Fruit fly (Drosophila melanogaster): ENCODE data around the gene abd-A.

Gene abd-A

DNA sequence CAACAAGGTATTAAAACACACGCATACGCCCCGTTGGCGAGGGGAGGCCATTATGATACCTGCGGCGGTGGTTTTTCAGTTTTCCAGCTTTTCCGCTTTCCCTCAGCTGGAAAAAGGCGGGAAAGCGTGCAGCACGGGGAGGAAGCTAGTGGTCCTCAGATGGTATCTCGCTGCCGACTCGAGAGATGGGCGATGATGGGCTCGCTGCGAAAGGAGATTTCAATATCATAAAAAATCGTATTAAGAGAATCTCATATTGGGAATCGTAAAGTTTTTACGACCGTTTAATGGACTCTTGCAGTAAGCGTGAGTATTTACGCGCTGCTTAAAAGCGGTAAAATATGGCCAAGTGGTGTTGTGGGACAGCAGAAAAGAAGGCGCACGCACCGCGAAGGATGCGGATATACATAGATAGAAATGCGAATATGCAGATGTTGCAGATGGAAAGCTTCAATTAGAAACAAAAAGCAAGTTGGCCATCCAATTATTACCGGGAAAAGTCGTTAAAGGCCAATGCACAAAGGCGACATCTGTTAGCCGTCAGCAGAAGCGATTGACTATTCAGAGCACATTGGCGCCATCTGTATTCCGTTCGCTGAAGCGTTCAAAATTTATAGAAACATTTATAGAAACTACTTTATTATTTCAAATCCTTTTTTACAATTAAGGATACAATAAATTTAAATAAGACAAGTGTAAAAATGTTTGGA lies 4.6 kb upstream of the abd-A start (continued):
- TF ChIP-seq lola (GFP tag; optimal IDR thresholded peaks at IDR 0.05) (peak in 1 of 3 experiments; percentile 6), sisA (GFP tag; IDR thresholded peaks at IDR 0.05) (peak; percentile 9; the same call in 1 of the 2 replicates), eve (GFP tag; optimal IDR thresholded peaks at IDR 0.05) (no peak), Xbp1 (GFP tag; optimal IDR thresholded peaks at IDR 0.05) (peak; percentile 56), gsb-n (tag; optimal IDR thresholded peaks at IDR 0.05) (peak; percentile 38), zen (tag; optimal IDR thresholded peaks at IDR 0.05) (peak; percentile 57), yki (optimal IDR thresholded peaks at IDR 0.05) (no peak), gce (GFP tag; IDR thresholded peaks at IDR 0.05) (peak; percentile 67; the same call in 1 of the 3 replicates), Hr51 (GFP tag; optimal IDR thresholded peaks at IDR 0.05) (peak in 1 of 2 experiments; percentile 41), gcm2 (GFP tag; optimal IDR thresholded peaks at IDR 0.05) (no peak), CG2712 (tag; optimal IDR thresholded peaks at IDR 0.05) (peak; percentile 47), peb (GFP tag; IDR thresholded peaks at IDR 0.05) (0 out of 2 replicates have a peak, but pooled peaks have one; percentile 30), ssp (GFP tag; IDR thresholded peaks at IDR 0.05) (0 out of 2 replicates have a peak, but pooled peaks have one; percentile 12), hb (GFP tag; IDR thresholded peaks at IDR 0.05; ENCODE audit: partially characterized antibody) (no peak), Aef1 (GFP tag; IDR thresholded peaks at IDR 0.05) (no peak), crc (GFP tag; optimal IDR thresholded peaks at IDR 0.05) (no peak), ind (GFP tag; optimal IDR thresholded peaks at IDR 0.05) (peak; percentile 30), ash1 (GFP tag; optimal IDR thresholded peaks at IDR 0.05) (peak; percentile 36), CG17612 (GFP tag; IDR thresholded peaks at IDR 0.05) (no peak), CG3726 (GFP tag; IDR thresholded peaks at IDR 0.05) (no peak), CG17829 (tag; optimal IDR thresholded peaks at IDR 0.05) (peak; percentile 66), aop (GFP tag; IDR thresholded peaks at IDR 0.05) (no peak), HLHmδ (GFP tag; optimal IDR thresholded peaks at IDR 0.05) (peak; percentile 75), sc (optimal IDR thresholded peaks at IDR 0.05) (no peak), sc (GFP tag; optimal IDR thresholded peaks at IDR 0.05) (peak; percentile 38), sens-2 (GFP tag; IDR thresholded peaks at IDR 0.05) (0 out of 2 replicates have a peak, but pooled peaks have one; percentile 28), CG18262 (tag; optimal IDR thresholded peaks at IDR 0.05) (peak; percentile 48), NC2α (GFP tag; optimal IDR thresholded peaks at IDR 0.05) (no peak), CG17385 (GFP tag; optimal IDR thresholded peaks at IDR 0.05) (peak; percentile 52), CG11504 (tag; optimal IDR thresholded peaks at IDR 0.05) (peak; percentile 63), CG10979 (tag; optimal IDR thresholded peaks at IDR 0.05) (peak; percentile 61), ham (GFP tag; IDR thresholded peaks at IDR 0.05) (no peak), Mrtf (GFP tag; IDR thresholded peaks at IDR 0.05) (peak; percentile 47; the same call in 1 of the 3 replicates), Usf (GFP tag; optimal IDR thresholded peaks at IDR 0.05) (no peak), CG12071 (GFP tag; optimal IDR thresholded peaks at IDR 0.05) (peak; percentile 33), pfk (GFP tag; optimal IDR thresholded peaks at IDR 0.05) (no peak), Rfx (GFP tag; IDR thresholded peaks at IDR 0.05) (peak; percentile 35), D19A (tag; optimal IDR thresholded peaks at IDR 0.05) (peak; percentile 15), Ets65A (GFP tag) (peak; percentile 84), Chrac-16 (GFP tag; optimal IDR thresholded peaks at IDR 0.05) (peak; percentile 43), lab (GFP tag; optimal IDR thresholded peaks at IDR 0.05) (peak; percentile 10), Dp (GFP tag; optimal IDR thresholded peaks at IDR 0.05) (no peak), lov (optimal IDR thresholded peaks at IDR 0.05) (no peak), lov (GFP tag; IDR thresholded peaks at IDR 0.05) (0 out of 3 replicates have a peak, but pooled peaks have one; percentile 15), Oli (tag; optimal IDR thresholded peaks at IDR 0.05) (peak; percentile 44), Xrp1 (GFP tag; IDR thresholded peaks at IDR 0.05) (peak; percentile 26; the same call in 1 of the 2 replicates), CG17361 (GFP tag; IDR thresholded peaks at IDR 0.05) (peak; percentile 46; the same call in 1 of the 3 replicates), Sox102F (GFP tag; optimal IDR thresholded peaks at IDR 0.05) (peak; percentile 58), az2 (GFP tag; optimal IDR thresholded peaks at IDR 0.05) (peak; percentile 49), Gug (GFP tag; IDR thresholded peaks at IDR 0.05) (peak; percentile 36; the same call in 1 of the 4 replicates)
